Worm (Caenorhabditis elegans): Measurements from ENCODE around the gene F54D11.4.

DNA sequence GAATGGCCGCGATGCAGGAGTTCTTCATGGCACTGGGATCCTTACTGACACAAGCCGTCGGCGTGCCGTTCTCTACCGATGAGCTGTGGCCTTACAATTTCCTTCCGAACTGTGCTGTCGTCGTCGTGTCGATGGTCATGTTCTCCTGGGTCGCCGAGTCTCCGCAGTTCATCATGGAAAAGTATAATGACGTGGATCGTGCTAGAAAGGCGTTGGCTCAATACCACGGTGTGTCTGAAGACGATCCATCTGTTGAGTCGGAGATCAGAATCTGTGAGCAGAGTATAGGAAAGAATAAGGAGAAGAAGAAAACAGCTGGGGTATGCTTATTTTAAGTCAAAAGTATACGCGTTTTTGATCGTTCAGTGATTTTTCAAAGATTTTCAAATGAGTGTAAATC lies 16.7 kb upstream of the F54D11.4 start:
- TF ChIP-seq F44E2.7 (GFP tag; IDR thresholded peaks at IDR 0.05) (no peak), ama-1 (optimal IDR thresholded peaks at IDR 0.05) (no peak)
